Worm (Caenorhabditis elegans) whole organism, L3 larva: Measurements from ENCODE around the gene svh-11.
A peak's percentile ranks its signal among the peaks of the same experiment; 100 is the strongest.

Source experiments
- R02D3.7 ChIP-seq: fragments of 150-350 bp; optimal IDR thresholded peaks from 2 replicates; lab custom pipeline; 2014; ENCODE audit warnings: missing biosample characterization, missing genetic modification characterization
- ZK546.5 ChIP-seq: sonication (generic microtip); optimal IDR thresholded peaks from 2 replicates; lab custom pipeline; 2017; ENCODE audit warnings: missing biosample characterization, missing genetic modification characterization
- aly-2 ChIP-seq: fragments of 150-350 bp; optimal IDR thresholded peaks from 2 replicates; lab custom pipeline; 2014; ENCODE audit warnings: missing biosample characterization, missing genetic modification characterization
- ceh-28 ChIP-seq: fragments of 150-350 bp; optimal IDR thresholded peaks from 2 replicates; lab custom pipeline; 2014; ENCODE audit warnings: missing biosample characterization, missing genetic modification reagents, missing genetic modification characterization
- ceh-82 ChIP-seq: fragments of 150-350 bp; optimal IDR thresholded peaks from 2 replicates; lab custom pipeline; 2014; ENCODE audit warnings: missing biosample characterization, missing genetic modification characterization
- ceh-9 ChIP-seq: sonication (generic microtip); optimal IDR thresholded peaks from 2 replicates; lab custom pipeline; 2018; ENCODE audit warnings: missing biosample characterization, missing genetic modification characterization
- egl-27 ChIP-seq: sonication (generic microtip); optimal IDR thresholded peaks from 4 replicates; lab custom pipeline; 2017; ENCODE audit warnings: missing biosample characterization, missing genetic modification reagents, missing genetic modification characterization
- egl-5 ChIP-seq: fragments of 150-350 bp; optimal IDR thresholded peaks from 2 replicates; lab custom pipeline; 2017; ENCODE audit warnings: missing biosample characterization, missing genetic modification reagents, missing genetic modification characterization, inconsistent platforms
- elt-2 ChIP-seq: sonication (generic microtip); optimal IDR thresholded peaks from 2 replicates; lab custom pipeline; 2016; ENCODE audit warnings: missing genetic modification reagents, mild to moderate bottlenecking, missing genetic modification characterization, missing compliant biosample characterization
- elt-3 ChIP-seq, 3 experiments: fragments of 150-350 bp in 1 of 3; sonication (generic microtip) in 2 of 3; optimal IDR thresholded peaks; 2 replicates in 2 of 3; 4 replicates in 1 of 3; lab custom pipeline; 2014 to 2017; ENCODE audit warnings: missing biosample characterization in 3 of 3, missing genetic modification characterization in 3 of 3
- fkh-10 ChIP-seq: sonication (generic microtip); optimal IDR thresholded peaks from 2 replicates; lab custom pipeline; 2017; ENCODE audit warnings: missing biosample characterization, missing genetic modification reagents, missing genetic modification characterization
- fkh-2 ChIP-seq: fragments of 150-350 bp; optimal IDR thresholded peaks from 2 replicates; lab custom pipeline; 2014; ENCODE audit warnings: missing biosample characterization, missing genetic modification reagents, missing genetic modification characterization
- fos-1 ChIP-seq: fragments of 150-350 bp; optimal IDR thresholded peaks from 2 replicates; lab custom pipeline; 2014; ENCODE audit warnings: missing biosample characterization, missing genetic modification characterization
- hmg-11 ChIP-seq: sonication (generic microtip); optimal IDR thresholded peaks from 2 replicates; lab custom pipeline; 2016; ENCODE audit warnings: missing genetic modification characterization, missing compliant biosample characterization
- jun-1 ChIP-seq: fragments of 150-350 bp; optimal IDR thresholded peaks from 2 replicates; lab custom pipeline; 2014; ENCODE audit warnings: missing biosample characterization, missing genetic modification reagents, missing genetic modification characterization
- lin-39 ChIP-seq: fragments of 150-350 bp; optimal IDR thresholded peaks from 2 replicates; lab custom pipeline; 2018; ENCODE audit warnings: missing biosample characterization, missing genetic modification reagents, missing genetic modification characterization
- lsy-12 ChIP-seq: sonication (generic microtip); optimal IDR thresholded peaks from 2 replicates; lab custom pipeline; 2016; ENCODE audit warnings: mild to moderate bottlenecking, missing genetic modification characterization, missing compliant biosample characterization
- mdl-1 ChIP-seq: fragments of 150-350 bp; optimal IDR thresholded peaks from 2 replicates; lab custom pipeline; 2014; ENCODE audit warnings: missing biosample characterization, missing genetic modification characterization
- nfya-1 ChIP-seq: sonication (generic microtip); optimal IDR thresholded peaks from 2 replicates; lab custom pipeline; 2017; ENCODE audit warnings: missing genetic modification characterization, mild to moderate bottlenecking, missing compliant biosample characterization, antibody characterized with exemption, moderate library complexity; ENCODE audit not compliant: insufficient read depth
- nhr-11 ChIP-seq: fragments of 150-350 bp; optimal IDR thresholded peaks from 2 replicates; lab custom pipeline; 2014; ENCODE audit warnings: missing biosample characterization, missing genetic modification characterization
- nhr-12 ChIP-seq: fragments of 150-350 bp; optimal IDR thresholded peaks from 2 replicates; lab custom pipeline; 2014; ENCODE audit warnings: missing biosample characterization, missing genetic modification characterization
- nhr-23 ChIP-seq: fragments of 150-350 bp; optimal IDR thresholded peaks from 2 replicates; lab custom pipeline; 2014; ENCODE audit warnings: missing biosample characterization, missing genetic modification reagents, missing genetic modification characterization
- nhr-237 ChIP-seq: fragments of 150-350 bp; optimal IDR thresholded peaks from 2 replicates; lab custom pipeline; 2014; ENCODE audit warnings: missing biosample characterization, missing genetic modification characterization
- nhr-25 ChIP-seq: sonication (generic microtip); optimal IDR thresholded peaks from 2 replicates; lab custom pipeline; 2017; ENCODE audit warnings: missing biosample characterization, missing genetic modification characterization
- nhr-28 ChIP-seq: fragments of 150-350 bp; optimal IDR thresholded peaks from 2 replicates; lab custom pipeline; 2014; ENCODE audit warnings: missing biosample characterization, missing genetic modification characterization
- nhr-43 ChIP-seq: sonication (generic microtip); optimal IDR thresholded peaks from 2 replicates; lab custom pipeline; 2016; ENCODE audit warnings: mild to moderate bottlenecking, missing genetic modification characterization, missing compliant biosample characterization; ENCODE audit not compliant: poor library complexity, severe bottlenecking
- nhr-67 ChIP-seq: fragments of 150-350 bp; optimal IDR thresholded peaks from 2 replicates; lab custom pipeline; 2014; ENCODE audit warnings: missing biosample characterization, missing genetic modification characterization
- nhr-77 ChIP-seq: fragments of 150-350 bp; optimal IDR thresholded peaks from 2 replicates; lab custom pipeline; 2014; ENCODE audit warnings: missing biosample characterization, missing genetic modification characterization
- pha-4 ChIP-seq: fragments of 150-350 bp; optimal IDR thresholded peaks from 2 replicates; lab custom pipeline; 2014; ENCODE audit warnings: missing biosample characterization, missing genetic modification reagents, missing genetic modification characterization
- pqm-1 ChIP-seq: fragments of 150-350 bp; optimal IDR thresholded peaks from 2 replicates; lab custom pipeline; 2017; ENCODE audit warnings: missing biosample characterization, missing genetic modification characterization, inconsistent platforms
- sea-2 ChIP-seq: fragments of 150-350 bp; sonication (generic microtip); optimal IDR thresholded peaks from 4 replicates; lab custom pipeline; 2014; ENCODE audit warnings: missing biosample characterization, missing genetic modification reagents, missing genetic modification characterization
- skn-1 ChIP-seq: fragments of 150-350 bp; optimal IDR thresholded peaks from 2 replicates; lab custom pipeline; 2014; ENCODE audit warnings: missing biosample characterization, missing genetic modification characterization
- snpc-4 ChIP-seq: fragments of 150-350 bp; optimal IDR thresholded peaks from 2 replicates; lab custom pipeline; 2014; ENCODE audit warnings: missing biosample characterization, missing genetic modification characterization
- tbx-2 ChIP-seq: sonication (generic microtip); optimal IDR thresholded peaks from 2 replicates; lab custom pipeline; 2016; ENCODE audit warnings: mild to moderate bottlenecking, missing genetic modification characterization, missing compliant biosample characterization
- unc-39 ChIP-seq: sonication (generic microtip); optimal IDR thresholded peaks from 4 replicates; lab custom pipeline; 2017; ENCODE audit warnings: missing biosample characterization, missing genetic modification characterization
- unc-62 ChIP-seq: fragments of 150-350 bp; sonication (generic microtip); optimal IDR thresholded peaks from 4 replicates; lab custom pipeline; 2014; ENCODE audit warnings: missing biosample characterization, missing genetic modification reagents, missing genetic modification characterization
- zag-1 ChIP-seq: fragments of 150-350 bp; optimal IDR thresholded peaks from 2 replicates; lab custom pipeline; 2014; ENCODE audit warnings: missing biosample characterization, missing genetic modification characterization
- ztf-11 ChIP-seq: fragments of 150-350 bp; optimal IDR thresholded peaks from 2 replicates; lab custom pipeline; 2014; ENCODE audit warnings: missing biosample characterization, missing genetic modification characterization
- ztf-4 ChIP-seq: fragments of 150-350 bp; optimal IDR thresholded peaks from 2 replicates; lab custom pipeline; 2014; ENCODE audit warnings: missing biosample characterization, missing genetic modification characterization

svh-11 gene

ce11 chrV:2249310-2249709 is 42.4 kb downstream of the svh-11 start, which contains the start of gene cyp-33C6:
Gene cyp-33C6, minus strand, starts transcription at chrV:2249410.
- TF ChIP-seq nhr-23 (tag; lab: Kevin White, UChicago) = no peak
- no peak for TF ChIP-seq unc-62 (GFP tag; lab: Kevin White, UChicago)
- TF ChIP-seq lin-39 (tag; lab: Kevin White, UChicago) = no peak
- no peak for TF ChIP-seq zag-1 (tag; lab: Kevin White, UChicago)
- TF ChIP-seq nhr-67 (tag; lab: Kevin White, UChicago) = no peak
- no peak for TF ChIP-seq egl-27 (tag; lab: Kevin White, UChicago)
- no peak for TF ChIP-seq ceh-82 (tag; lab: Kevin White, UChicago)
- no peak for TF ChIP-seq nhr-11 (tag; lab: Kevin White, UChicago)
- no peak for TF ChIP-seq elt-2

DNA sequence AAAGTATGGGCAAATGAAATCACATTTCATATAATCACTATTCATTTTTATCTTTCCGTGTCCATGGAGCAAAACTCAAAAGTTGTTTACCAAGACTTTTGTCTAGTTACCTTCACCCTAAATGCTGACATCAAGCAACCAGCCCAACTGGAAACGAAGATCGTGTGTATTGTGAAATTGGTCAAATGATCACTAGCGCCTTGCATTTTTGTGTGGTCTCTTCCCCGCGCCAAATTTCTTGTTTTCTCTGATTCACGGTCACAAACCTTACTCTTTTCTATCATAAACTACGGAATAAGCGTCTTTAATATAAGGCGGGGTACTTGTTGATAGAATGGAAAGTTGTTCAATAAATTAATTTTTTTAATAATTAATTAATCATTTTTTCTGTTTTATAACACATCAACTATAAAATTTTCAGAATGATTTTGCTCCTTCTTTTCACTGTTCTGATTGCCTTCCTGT is 43.3 kb downstream of the svh-11 start, which contains the start of gene cyp-33C7:
cyp-33C7 (plus strand) TSS at position 415 of the 465 bp plus-strand sequence.
- TF ChIP-seq ceh-28 (tag; lab: Kevin White, UChicago) (peak; percentile 15), pha-4 (tag; lab: Kevin White, UChicago) (peak; percentile 72), nhr-23 (tag; lab: Kevin White, UChicago) (peak; percentile 19), mdl-1 (tag; lab: Kevin White, UChicago) (no peak), jun-1 (tag; lab: Kevin White, UChicago) (peak; percentile 71), nhr-77 (no peak), pqm-1 (peak; percentile 68), elt-2 (peak; percentile 78), snpc-4 (tag; lab: Kevin White, UChicago) (no peak), nfya-1 (tag; lab: Kevin White, UChicago) (peak; percentile 20)

- TF ChIP-seq zag-1 (tag; lab: Kevin White, UChicago) (no peak), pqm-1 (peak; percentile 13), elt-2 (peak; percentile 55)
Measured at ce11 chrV:2251774-2252173, 44.9 kb downstream of the svh-11 start.

ce11 chrV:2254553-2255124 is 47.7 kb downstream of the svh-11 start, which contains the start of gene str-253:
Gene str-253, minus strand, starts transcription at chrV:2254603.
- TF ChIP-seq hmg-11 = no peak
- no peak for TF ChIP-seq jun-1 (tag; lab: Kevin White, UChicago)
- TF ChIP-seq fkh-2 = no peak
- TF ChIP-seq nhr-237 (tag; lab: Kevin White, UChicago) = no peak
- TF ChIP-seq ceh-9 (tag; lab: Kevin White, UChicago) = no peak
- no peak for TF ChIP-seq aly-2 (tag; lab: Kevin White, UChicago)
- no peak for TF ChIP-seq egl-27 (tag; lab: Kevin White, UChicago)
- TF ChIP-seq snpc-4 (tag; lab: Kevin White, UChicago) = no peak
- TF ChIP-seq ztf-11 (tag; lab: Kevin White, UChicago) = no peak
- no peak for TF ChIP-seq sea-2 (GFP tag; lab: Kevin White, UChicago)
- no peak for TF ChIP-seq ceh-82 (tag; lab: Kevin White, UChicago)
- no peak for TF ChIP-seq mdl-1 (tag; lab: Kevin White, UChicago)
- no peak for TF ChIP-seq fos-1 (tag; lab: Kevin White, UChicago)
- TF ChIP-seq nhr-12 (tag; lab: Kevin White, UChicago) = no peak
- TF ChIP-seq lin-39 (tag; lab: Kevin White, UChicago) = no peak
- TF ChIP-seq unc-39 (tag; lab: Kevin White, UChicago) = no peak

DNA sequence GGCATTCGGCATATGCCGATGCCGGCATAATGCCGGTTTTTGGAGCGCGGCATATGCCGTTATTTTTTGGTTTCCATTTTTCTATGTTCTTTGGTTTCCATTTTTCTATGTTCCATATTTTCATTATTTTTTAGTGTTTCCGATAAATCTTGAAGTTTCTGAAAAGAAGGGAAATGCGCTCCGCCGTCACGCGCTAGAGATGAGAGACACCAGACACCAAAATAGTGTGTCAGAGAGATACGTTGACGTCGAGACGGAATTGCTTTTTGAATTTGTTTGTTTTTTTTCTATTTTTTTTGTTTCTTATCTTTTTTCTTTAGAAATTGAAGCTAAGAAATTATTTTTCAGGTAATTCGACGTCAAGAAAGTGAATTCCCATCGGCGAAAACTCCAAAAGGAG is 48.3 kb downstream of the svh-11 start, which contains the start of gene F41B5.1:
F41B5.1 (plus strand) TSS at position 343 of the 400 bp plus-strand sequence.
- peak; percentile 15 for TF ChIP-seq hmg-11

- TF ChIP-seq fkh-10 (GFP tag; lab: Kevin White, UChicago) (no peak), ceh-82 (tag; lab: Kevin White, UChicago) (no peak), nhr-23 (tag; lab: Kevin White, UChicago) (peak; percentile 3), mdl-1 (tag; lab: Kevin White, UChicago) (no peak), tbx-2 (no peak), egl-5 (no peak), ztf-11 (tag; lab: Kevin White, UChicago) (no peak), nhr-43 (tag; lab: Kevin White, UChicago) (no peak), sea-2 (GFP tag; lab: Kevin White, UChicago) (no peak), R02D3.7 (tag; lab: Kevin White, UChicago) (no peak), nhr-12 (tag; lab: Kevin White, UChicago) (no peak), nhr-237 (tag; lab: Kevin White, UChicago) (no peak), pqm-1 (no peak), jun-1 (tag; lab: Kevin White, UChicago) (no peak), skn-1 (tag; lab: Kevin White, UChicago) (peak; percentile 89), nhr-25 (no peak), nfya-1 (tag; lab: Kevin White, UChicago) (peak; percentile 16), ZK546.5 (no peak), elt-2 (peak; percentile 28), nhr-28 (no peak), elt-3 (tag; optimal IDR thresholded peaks at IDR 0.05; lab: Kevin White, UChicago) (no peak), lin-39 (tag; lab: Kevin White, UChicago) (no peak), ztf-4 (tag; lab: Kevin White, UChicago) (no peak), lsy-12 (no peak), nhr-11 (tag; lab: Kevin White, UChicago) (no peak)
Measured at ce11 chrV:2259750-2260149, 52.8 kb downstream of the svh-11 start, which contains the start of gene nhr-182. Gene nhr-182, minus strand, starts transcription at chrV:2259927.
